Worm (Caenorhabditis elegans): ENCODE data around the gene clec-205.

DNA sequence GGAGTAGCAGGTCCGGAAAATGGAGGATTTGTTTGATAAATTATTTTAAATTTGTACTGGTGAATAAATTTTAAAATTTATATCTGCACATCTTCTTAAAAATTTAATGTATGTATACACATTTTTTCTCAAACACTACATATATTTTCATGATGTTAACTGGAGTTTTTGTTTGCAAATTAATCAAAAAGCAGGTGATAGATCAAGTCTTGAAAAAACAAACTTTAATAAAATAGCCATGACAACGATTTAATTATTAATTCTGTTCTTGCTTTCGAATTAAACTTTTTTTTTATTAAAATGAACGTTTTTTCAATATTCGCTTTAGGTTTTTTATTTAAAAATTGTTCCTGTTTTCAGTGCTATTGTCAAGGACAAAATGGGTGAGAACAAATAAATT, 33.5 kb downstream of the clec-205 start, which contains the start of gene F36H9.1:
- TF ChIP-seq T23F11.4 (GFP tag; optimal IDR thresholded peaks at IDR 0.05) (no peak), pha-4 (tag; optimal IDR thresholded peaks at IDR 0.05) (no peak), ceh-30 (tag; optimal IDR thresholded peaks at IDR 0.05) (no peak), tbx-2 (tag; optimal IDR thresholded peaks at IDR 0.05) (no peak), fkh-10 (GFP tag; optimal IDR thresholded peaks at IDR 0.05) (no peak), K09A11.1 (tag; optimal IDR thresholded peaks at IDR 0.05; ENCODE audit: insufficient read depth) (no peak), elt-2 (tag; optimal IDR thresholded peaks at IDR 0.05) (no peak), pag-3 (tag; optimal IDR thresholded peaks at IDR 0.05; ENCODE audit: borderline replicate concordance) (no peak), gmeb-2 (tag; optimal IDR thresholded peaks at IDR 0.05) (no peak), ceh-31 (tag; optimal IDR thresholded peaks at IDR 0.05) (no peak), nhr-232 (tag; optimal IDR thresholded peaks at IDR 0.05) (no peak), ceh-14 (tag; optimal IDR thresholded peaks at IDR 0.05) (no peak), rnt-1 (tag; optimal IDR thresholded peaks at IDR 0.05) (no peak)
